Fruit fly (Drosophila melanogaster): ENCODE data around the gene HLH3B.

DNA sequence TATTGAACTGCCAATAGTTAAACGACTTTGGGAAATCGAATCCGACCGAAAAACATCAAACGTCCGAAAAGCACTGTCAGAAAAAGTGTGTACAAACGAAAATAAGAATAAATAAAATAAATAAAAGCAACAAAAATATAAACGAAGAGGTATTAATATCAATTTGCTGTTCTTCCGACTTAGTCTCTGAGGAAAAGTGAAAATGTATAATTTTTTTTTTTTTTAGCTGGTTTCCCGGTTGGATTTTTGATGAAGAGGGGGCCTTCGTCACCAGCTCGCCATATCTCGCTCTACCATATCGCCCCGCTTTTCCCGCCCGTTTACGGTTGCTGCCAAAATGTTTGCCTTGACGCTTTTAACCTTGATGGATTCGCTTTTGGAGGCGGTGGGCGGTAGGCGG lies 42.9 kb downstream of the HLH3B start:
- TF ChIP-seq ttk (GFP tag; IDR thresholded peaks at IDR 0.05) (no peak), Hr51 (GFP tag; optimal IDR thresholded peaks at IDR 0.05) (peak in 1 of 2 experiments; percentile 10), CG8944 (GFP tag; optimal IDR thresholded peaks at IDR 0.05) (no peak), CG6689 (GFP tag; IDR thresholded peaks at IDR 0.05) (0 out of 2 replicates have a peak, but pooled peaks have one; percentile 19), CG16779 (GFP tag; IDR thresholded peaks at IDR 0.05) (no peak), Optix (GFP tag; IDR thresholded peaks at IDR 0.05) (no peak), CG3163 (GFP tag; optimal IDR thresholded peaks at IDR 0.05) (no peak), MTF-1 (GFP tag; optimal IDR thresholded peaks at IDR 0.05; ENCODE audit: borderline replicate concordance) (no peak), ci (GFP tag; IDR thresholded peaks at IDR 0.05) (no peak), vnd (GFP tag; IDR thresholded peaks at IDR 0.05; ENCODE audit: partially characterized antibody) (no peak), CG12155 (GFP tag; optimal IDR thresholded peaks at IDR 0.05) (peak; percentile 3), CG10543 (GFP tag; optimal IDR thresholded peaks at IDR 0.05) (no peak), Mad (GFP tag; optimal IDR thresholded peaks at IDR 0.05) (no peak), cas (GFP tag; IDR thresholded peaks at IDR 0.05) (no peak)
